Worm (Caenorhabditis elegans): ENCODE data around the gene C29E4.10.

- TF ChIP-seq klf-2 (GFP tag; conservative IDR thresholded peaks at IDR 0.05) (no peak), cog-1 (tag; optimal IDR thresholded peaks at IDR 0.05) (no peak), flt-1 (GFP tag; IDR thresholded peaks at IDR 0.05) (no peak), med-1 (GFP tag; optimal IDR thresholded peaks at IDR 0.05; ENCODE audit: insufficient read depth) (no peak)
These were observed 26.0 kb upstream of the C29E4.10 start, which contains the start of gene ZK688.7 for ce11 chrIII:7911621-7912020.
